Worm (Caenorhabditis elegans) whole organism, dauer: ENCODE measurements around the gene H23N18.6.

Experiments used
- unc-62 ChIP-seq: sonication (generic microtip); optimal IDR thresholded peaks from 2 replicates; lab custom pipeline; 2017; ENCODE audit warnings: missing biosample characterization, missing genetic modification reagents, missing genetic modification characterization

The H23N18.6 gene

DNA sequence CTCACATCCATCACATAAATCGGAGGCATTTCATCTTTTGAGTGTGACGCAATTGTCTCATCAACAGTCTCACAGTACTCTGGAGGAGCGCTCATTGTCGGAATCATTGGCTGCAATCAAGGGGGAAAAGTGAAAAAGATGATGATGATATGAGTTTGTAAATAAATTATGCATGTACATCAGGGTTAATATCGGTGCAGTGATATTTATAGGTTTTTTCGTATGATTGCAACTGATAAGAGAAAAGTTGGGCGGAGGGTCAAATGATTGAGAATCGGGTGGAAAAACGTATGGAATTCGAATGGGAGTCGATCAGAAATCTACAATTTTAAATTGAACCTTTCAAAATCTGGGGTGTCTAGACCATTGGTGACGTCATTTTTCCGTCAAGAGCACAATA, at the start of gene H23N18.6:
Gene H23N18.6 (minus strand): TSS at position 201 of the 400 bp plus-strand sequence.
- no peak for TF ChIP-seq unc-62 (GFP tag; lab: Kevin White, UChicago)

DNA sequence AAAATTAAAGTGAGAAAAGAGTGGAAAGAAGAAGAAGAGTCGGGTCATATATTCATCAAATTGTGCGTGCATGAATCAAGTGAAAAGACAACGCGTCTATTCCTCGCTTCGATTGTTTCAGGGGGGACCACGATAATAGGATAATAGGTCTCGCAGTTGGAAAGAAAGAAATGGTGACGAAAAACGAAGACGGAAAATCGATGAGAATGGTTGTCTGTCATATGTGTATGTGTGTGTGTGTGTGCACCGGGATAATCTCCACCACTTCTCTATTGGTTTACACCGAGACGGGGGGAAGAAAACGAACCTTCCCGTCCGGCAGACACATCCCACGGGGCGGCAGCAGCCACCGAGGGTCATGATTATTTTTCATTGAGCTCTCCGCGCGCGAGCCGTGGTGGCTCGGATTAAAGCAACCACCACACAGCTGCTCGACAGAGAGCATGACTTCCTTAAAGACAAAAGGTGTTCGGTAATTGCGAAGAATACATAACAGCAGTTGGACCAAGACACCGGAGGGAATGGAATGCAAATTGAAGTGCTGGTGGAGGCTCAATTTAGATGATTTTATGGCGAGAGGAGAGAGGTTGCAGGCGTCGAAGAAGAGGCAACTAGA, 49.2 kb upstream of the H23N18.6 start:
- TF ChIP-seq unc-62 (GFP tag; lab: Kevin White, UChicago) = no peak

DNA sequence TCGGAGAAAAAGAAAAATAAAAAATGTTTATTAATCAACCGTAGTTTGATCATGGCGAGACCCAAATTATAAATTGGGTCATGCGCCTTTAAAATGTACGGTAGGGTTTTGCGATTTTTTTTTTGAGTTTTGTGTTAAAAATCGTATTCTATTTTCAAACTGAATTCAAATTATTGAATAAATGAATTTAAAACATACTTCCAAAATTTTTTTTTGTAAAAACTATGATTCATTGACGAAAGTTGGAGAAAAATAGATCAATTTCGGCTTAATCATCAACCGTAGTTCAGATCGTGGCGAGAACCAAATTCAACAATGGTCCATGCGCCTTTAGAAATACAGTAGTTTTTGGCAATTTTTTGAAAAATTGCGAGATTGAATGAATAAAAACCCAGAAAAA, 48.7 kb upstream of the H23N18.6 start:
- no peak for TF ChIP-seq unc-62 (GFP tag; lab: Kevin White, UChicago)

DNA sequence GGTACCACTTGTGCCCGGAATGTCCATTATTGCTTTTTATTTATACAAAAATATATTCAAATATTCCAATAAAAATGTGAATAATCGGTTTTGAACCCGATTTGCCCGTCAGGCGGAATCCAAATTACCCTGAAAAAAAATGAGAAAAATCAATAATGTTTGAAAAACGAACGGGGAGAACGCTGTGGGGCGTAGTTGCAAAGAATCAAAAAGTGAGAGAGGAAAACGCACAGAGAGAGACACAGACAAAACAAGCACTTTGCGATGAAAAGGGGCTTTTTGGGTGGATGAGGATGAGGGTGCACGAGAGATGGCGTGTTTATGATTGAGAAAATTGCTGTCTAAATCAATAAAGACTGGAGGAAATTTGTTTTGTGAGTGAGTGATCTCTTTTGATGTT, 48.1 kb upstream of the H23N18.6 start, which contains the start of gene tam-1:
Gene tam-1 (minus strand): TSS at position 135 of the 400 bp plus-strand sequence.
- no peak for TF ChIP-seq unc-62 (GFP tag; lab: Kevin White, UChicago)

DNA sequence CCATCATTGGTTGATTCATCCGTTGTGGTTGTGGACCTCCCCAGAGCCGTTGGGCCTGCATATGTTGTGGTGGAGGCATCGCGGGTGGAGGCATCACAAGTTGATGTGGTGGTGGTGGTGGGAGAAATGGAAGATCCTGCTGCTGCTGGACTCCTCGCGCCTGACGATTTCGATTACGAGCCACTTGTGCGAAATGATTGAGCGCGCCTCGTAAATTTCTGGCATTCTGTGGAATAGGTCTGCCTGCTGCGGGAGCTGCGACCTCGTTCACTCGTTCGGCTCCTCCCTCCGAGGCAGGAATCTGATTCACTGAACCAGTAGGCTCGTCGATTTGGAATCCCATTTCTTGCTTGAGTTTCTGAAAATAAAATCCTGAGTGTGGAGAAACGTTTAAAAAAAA, 45.8 kb upstream of the H23N18.6 start:
- no peak for TF ChIP-seq unc-62 (GFP tag; lab: Kevin White, UChicago)

DNA sequence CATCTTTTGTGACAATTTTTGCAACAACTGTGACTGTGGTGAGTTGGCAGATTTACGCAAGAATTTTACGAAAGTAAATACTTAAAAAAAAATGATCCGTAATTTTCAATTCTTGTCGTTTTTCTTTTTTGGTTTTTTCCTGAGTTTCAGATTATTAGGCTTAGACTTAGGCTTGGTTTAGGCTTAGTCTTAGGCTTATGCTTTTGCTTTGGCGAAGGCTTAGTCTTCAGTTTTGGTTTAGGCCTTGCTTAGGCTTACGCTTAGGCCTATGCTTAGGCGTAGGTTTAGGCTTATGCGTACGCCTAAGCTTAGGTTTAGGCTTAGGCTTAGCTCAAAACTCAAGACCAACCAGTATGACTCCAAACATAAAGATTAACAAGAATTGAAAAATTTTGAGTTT, 42.7 kb upstream of the H23N18.6 start:
- no peak for TF ChIP-seq unc-62 (GFP tag; lab: Kevin White, UChicago)

DNA sequence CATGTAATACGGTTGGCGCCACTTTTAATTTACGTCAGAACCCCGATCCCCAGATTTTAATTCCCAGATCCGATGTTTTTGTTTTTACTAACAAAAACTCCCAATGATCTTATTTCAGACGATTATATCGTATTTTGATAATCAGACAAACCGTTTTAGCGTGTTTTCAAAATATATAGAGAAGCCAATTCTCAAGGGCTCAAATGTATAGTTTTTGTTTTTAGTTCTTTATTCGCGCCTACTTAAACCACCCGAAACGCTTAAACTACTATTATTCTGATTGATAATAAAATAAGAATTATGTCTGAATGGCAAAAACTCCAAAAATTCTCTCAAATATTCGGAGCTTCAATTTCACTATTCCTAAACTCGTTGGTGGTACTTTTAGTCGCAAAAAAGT, 41.6 kb upstream of the H23N18.6 start, which contains the start of gene str-208:
Gene str-208 (plus strand): TSS at position 301 of the 400 bp plus-strand sequence.
- TF ChIP-seq unc-62 (GFP tag; lab: Kevin White, UChicago) = no peak

DNA sequence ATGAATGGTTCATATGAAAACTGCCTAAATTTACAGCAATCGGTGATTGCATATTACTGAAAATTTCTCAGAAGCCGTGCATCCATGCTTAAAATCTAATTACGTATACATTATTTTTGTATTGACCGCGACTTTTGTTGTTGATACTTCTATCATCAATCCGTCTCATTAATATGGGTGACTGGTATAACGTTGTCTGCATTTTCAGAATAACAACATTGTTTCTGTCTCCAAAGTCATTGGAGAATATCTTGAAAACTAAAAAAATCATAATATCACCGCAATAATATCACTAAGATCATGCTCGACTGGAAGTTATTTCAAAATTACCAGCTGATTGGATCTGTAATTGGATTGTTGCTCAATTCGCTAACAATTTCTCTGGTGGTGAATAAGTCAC, 36.6 kb upstream of the H23N18.6 start, which contains the start of gene str-207:
Gene str-207 (plus strand): TSS at position 301 of the 400 bp plus-strand sequence.
- TF ChIP-seq unc-62 (GFP tag; lab: Kevin White, UChicago) = no peak

DNA sequence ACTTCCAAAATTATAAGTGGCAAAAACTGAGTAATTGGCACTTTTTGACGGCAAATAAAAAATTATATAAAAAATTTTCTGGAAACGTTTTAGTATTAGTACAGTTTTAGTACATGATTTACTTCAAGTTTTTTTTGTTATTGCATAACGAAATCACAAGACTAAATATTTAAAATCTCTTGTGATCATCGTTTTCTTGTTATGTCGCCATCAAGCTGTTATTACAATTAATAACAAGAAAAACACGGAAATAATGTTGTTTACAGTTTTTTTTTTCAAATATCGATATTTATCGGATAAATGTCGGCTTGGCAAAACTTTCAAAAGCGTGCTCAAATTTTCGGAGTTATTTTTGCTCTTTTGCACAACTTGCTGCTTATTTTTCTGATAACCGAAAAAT, 33.8 kb upstream of the H23N18.6 start, which contains the start of gene str-209:
Gene str-209 (plus strand): TSS at position 301 of the 400 bp plus-strand sequence.
- TF ChIP-seq unc-62 (GFP tag; lab: Kevin White, UChicago) = no peak

DNA sequence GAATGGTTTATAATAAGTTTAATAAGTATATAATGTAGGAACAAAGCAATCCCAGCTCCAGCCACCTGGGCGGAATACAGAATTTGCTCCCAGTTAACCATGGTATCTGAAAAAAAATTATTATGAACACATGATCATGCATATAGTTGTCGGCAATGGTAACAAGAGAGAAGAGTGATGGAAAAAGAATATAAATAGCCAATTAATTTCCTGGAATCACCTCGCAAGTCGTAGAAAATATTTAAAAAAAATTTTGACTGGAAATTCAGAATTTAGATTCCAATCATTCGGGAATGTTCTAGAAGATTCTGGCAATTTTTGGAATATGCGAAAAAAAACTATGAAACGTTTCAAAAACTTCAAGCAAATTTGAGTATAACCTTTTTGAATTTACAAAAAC, 29.3 kb upstream of the H23N18.6 start, which contains the start of gene str-211:
Gene str-211 (minus strand): TSS at position 101 of the 400 bp plus-strand sequence.
- TF ChIP-seq unc-62 (GFP tag; lab: Kevin White, UChicago) = no peak

DNA sequence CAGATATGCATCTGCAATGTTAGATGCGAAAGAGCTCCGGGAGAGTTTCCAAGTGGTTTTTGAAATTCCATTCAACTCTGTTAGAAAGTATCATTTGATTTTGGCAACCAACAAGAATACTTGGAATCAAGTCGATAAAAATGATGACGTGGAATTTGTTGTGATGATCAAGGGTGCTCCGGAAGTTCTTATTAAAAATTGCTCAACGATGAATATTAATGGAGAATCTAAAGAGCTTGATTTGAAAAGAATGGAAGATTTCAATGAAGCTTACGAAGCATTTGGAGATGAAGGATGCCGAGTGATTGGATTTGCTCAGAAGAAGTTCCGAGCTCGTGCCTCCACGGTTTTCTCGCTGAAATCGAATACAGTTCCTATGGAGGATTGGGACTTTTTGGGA, 22.5 kb upstream of the H23N18.6 start:
- TF ChIP-seq unc-62 (GFP tag; lab: Kevin White, UChicago) = no peak

DNA sequence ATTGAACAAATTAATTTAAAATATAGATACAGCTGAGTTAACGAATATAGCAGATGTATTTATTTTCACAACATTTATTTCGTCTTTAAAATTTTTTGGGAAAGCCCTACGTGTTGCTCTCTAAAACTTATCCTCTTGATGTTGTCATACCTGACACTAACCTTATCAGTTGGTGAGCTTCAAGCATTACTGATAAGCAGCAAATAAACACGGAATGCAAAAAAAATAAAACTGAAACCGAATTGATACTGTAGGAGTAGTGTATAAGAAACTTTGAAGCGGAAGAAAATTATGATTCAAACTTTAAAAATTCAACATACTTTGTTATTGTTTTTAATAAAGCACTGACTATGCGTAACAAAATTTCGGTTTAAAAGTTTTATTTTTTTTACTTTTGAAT, 20.2 kb upstream of the H23N18.6 start:
- no peak for TF ChIP-seq unc-62 (GFP tag; lab: Kevin White, UChicago)

DNA sequence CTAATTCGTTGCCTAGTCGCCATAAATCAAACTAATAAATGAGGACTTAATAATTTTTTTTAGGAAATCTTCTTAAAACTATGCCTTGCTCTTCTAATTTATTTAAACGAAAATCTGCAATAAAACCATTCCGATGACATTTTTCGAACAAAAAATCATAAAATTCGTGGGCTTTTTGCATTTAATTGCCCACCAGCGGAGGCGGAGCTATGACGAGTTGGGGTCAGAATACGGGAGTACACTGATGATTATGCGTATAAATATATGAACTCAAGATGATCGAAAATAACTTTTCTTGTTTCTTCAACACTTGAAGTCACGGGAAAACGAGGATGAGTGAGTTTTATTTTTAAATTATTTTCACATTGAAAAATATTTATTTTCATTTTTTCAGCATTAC, 19.5 kb upstream of the H23N18.6 start, which contains the start of gene catp-2:
Gene catp-2 (plus strand): TSS at position 301 of the 400 bp plus-strand sequence.
- TF ChIP-seq unc-62 (GFP tag; lab: Kevin White, UChicago) = no peak

DNA sequence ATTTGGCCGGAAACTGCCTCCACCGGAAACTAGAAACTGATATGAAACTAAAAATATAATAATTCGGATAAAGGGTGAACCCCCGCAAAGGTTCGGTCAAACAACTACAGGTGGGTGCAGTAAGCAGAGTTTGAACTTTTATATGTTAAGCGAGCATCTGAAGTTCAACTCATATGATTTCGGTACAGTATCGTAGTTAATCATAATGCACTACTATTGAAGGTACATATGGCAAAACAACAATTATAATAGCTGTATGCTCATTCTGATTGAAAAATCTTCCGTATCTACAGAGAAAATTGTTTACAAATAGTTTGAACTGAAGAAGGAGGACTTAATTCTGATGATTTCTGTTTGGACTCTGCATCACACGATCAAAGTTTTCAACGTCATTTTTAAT, 18.4 kb upstream of the H23N18.6 start:
- no peak for TF ChIP-seq unc-62 (GFP tag; lab: Kevin White, UChicago)

DNA sequence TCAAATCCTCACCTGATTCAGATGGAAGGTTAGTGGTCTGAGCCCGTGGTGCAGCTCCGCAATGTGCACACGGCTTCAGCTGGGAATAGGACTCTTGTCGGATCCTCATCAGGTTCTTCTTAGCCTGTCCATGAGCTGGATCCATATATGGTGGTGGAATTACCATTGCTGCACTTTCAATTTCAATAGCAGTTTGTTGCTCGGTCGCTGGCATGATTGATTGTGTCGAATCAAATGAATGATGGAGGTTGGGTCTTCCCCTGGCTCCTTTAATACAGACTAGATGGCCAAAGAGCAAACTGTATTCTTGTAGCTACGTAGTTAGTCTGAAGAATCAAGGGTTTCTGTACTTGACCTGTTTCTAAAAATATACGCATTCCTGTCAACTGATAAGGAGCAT, 17.9 kb upstream of the H23N18.6 start, which contains the start of gene C02E7.10:
Gene C02E7.10 (minus strand): TSS at position 232 of the 400 bp plus-strand sequence.
- no peak for TF ChIP-seq unc-62 (GFP tag; lab: Kevin White, UChicago)

DNA sequence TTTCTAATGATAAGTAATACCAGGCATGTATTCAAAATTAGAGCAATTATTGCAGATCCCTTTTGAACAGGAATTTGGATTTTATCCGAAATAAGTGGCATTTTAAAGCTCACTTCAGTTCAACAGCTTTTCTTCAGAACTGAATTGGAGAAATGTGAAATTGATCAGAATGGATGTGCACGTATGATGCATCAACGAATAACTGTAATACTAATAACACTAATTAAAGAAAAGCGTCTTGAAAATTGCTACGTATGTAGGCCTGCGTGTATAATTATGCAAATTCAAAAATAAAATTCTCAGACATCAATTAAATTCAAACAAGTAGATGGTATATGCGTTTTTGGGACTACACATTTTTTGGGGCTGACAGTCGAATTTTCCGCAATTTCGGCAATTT, 15.0 kb upstream of the H23N18.6 start, which contains the start of gene str-205:
Gene str-205 (minus strand): TSS at position 101 of the 400 bp plus-strand sequence.
- TF ChIP-seq unc-62 (GFP tag; lab: Kevin White, UChicago) = no peak

DNA sequence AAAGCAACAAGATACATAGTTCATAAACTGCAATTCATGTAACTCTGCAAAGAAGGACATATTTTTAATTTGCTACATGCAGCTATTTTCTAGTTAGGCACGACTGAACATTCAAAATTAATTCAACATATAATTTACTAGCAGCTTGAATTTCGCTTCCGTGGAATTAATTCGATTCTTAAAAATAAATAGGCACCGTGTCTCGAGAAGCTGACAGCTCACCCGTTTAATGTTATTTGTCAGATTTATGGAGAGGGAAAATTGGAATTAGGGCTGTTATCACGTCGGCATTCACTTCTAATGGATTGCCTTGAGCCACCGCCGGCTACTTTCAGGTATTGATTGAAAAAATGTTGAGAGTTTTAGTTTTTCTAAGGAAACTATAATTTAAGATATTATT, 11.5 kb upstream of the H23N18.6 start, which contains the start of gene srh-21:
Gene srh-21 (plus strand): TSS at position 301 of the 400 bp plus-strand sequence.
- no peak for TF ChIP-seq unc-62 (GFP tag; lab: Kevin White, UChicago)
